Fruit fly (Drosophila melanogaster): ENCODE data around the gene Gbeta76C.

Gbeta76C gene

dm6 chr3L:19674317-19674716, 13.1 kb upstream of the Gbeta76C start:
- TF ChIP-seq cic (GFP tag; optimal IDR thresholded peaks at IDR 0.05) (no peak), bab1 (GFP tag; optimal IDR thresholded peaks at IDR 0.05) (no peak), Clk (GFP tag; optimal IDR thresholded peaks at IDR 0.05) (no peak), CG14711 (tag; optimal IDR thresholded peaks at IDR 0.05) (no peak), CG1620 (GFP tag; optimal IDR thresholded peaks at IDR 0.05) (no peak), cnc (optimal IDR thresholded peaks at IDR 0.05) (no peak), Hr96 (GFP tag; optimal IDR thresholded peaks at IDR 0.05) (no peak), Crg-1 (GFP tag; optimal IDR thresholded peaks at IDR 0.05) (no peak), tj (GFP tag; optimal IDR thresholded peaks at IDR 0.05) (no peak), kay (GFP tag; ENCODE audit: borderline replicate concordance) (no peak), CG7101 (tag; optimal IDR thresholded peaks at IDR 0.05) (no peak)

- TF ChIP-seq CG11617 (GFP tag; optimal IDR thresholded peaks at IDR 0.05) (no peak), CG7101 (tag; optimal IDR thresholded peaks at IDR 0.05) (no peak), Crg-1 (GFP tag; optimal IDR thresholded peaks at IDR 0.05) (no peak), pad (GFP tag; optimal IDR thresholded peaks at IDR 0.05) (no peak), tj (GFP tag; optimal IDR thresholded peaks at IDR 0.05) (no peak), Mnt (GFP tag; optimal IDR thresholded peaks at IDR 0.05) (no peak), CG14711 (tag; optimal IDR thresholded peaks at IDR 0.05) (no peak), CG7045 (GFP tag; optimal IDR thresholded peaks at IDR 0.05) (no peak), Hr96 (GFP tag; optimal IDR thresholded peaks at IDR 0.05) (no peak), ovo (GFP tag; optimal IDR thresholded peaks at IDR 0.05) (no peak), CG1620 (GFP tag; optimal IDR thresholded peaks at IDR 0.05) (no peak), CG33017 (tag; optimal IDR thresholded peaks at IDR 0.05) (no peak), bab1 (GFP tag; optimal IDR thresholded peaks at IDR 0.05) (no peak), CG12768 (GFP tag; optimal IDR thresholded peaks at IDR 0.05) (no peak), CG5204 (GFP tag; optimal IDR thresholded peaks at IDR 0.05) (no peak), cnc (optimal IDR thresholded peaks at IDR 0.05) (no peak), kay (GFP tag; ENCODE audit: borderline replicate concordance) (no peak)
Measured at dm6 chr3L:19676050-19676449, 11.4 kb upstream of the Gbeta76C start.

DNA sequence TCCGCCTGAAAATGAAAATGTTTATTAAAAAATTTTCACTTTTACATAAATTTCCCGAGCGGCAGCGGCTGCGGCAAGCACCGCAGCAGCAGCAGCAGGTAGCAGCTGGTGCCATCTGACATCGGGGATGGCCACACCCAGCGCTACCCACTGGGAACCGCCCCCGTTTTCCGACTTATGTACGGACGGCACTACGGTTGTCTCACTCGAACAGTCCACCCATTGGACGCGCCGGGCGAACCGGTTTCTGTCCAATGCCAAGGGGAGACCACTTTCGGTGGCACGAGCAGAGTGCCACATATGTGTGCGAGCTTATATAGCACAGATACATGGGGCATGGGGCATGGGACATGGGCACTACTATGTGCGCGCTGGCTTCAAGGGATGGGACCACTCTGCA, 4.5 kb upstream of the Gbeta76C start:
- TF ChIP-seq CG12768 (GFP tag; optimal IDR thresholded peaks at IDR 0.05): no peak

DNA sequence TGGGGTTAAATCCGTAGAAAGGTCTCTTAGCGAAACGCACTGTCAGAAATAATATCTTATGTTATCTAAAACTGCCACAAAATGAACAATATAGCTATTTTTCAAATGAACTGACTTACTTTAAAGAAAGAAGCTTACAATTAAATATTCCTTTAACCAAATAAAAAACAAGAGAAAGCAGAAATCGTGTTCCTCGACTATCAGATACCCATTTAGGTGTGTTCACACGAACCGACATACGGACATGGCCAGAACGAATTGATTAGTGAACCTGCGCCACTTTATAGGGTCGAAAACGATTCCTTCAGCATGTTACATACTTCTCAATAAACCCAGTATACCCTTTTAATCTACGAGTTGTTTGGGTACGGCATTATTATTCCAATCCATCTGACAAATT, 3.9 kb upstream of the Gbeta76C start:
- TF ChIP-seq bab1 (GFP tag; optimal IDR thresholded peaks at IDR 0.05) (no peak), kay (GFP tag; ENCODE audit: borderline replicate concordance) (no peak), cnc (optimal IDR thresholded peaks at IDR 0.05) (no peak), CG12768 (GFP tag; optimal IDR thresholded peaks at IDR 0.05) (no peak), ovo (GFP tag; optimal IDR thresholded peaks at IDR 0.05) (no peak), CG5204 (GFP tag; optimal IDR thresholded peaks at IDR 0.05) (no peak), Mnt (GFP tag; optimal IDR thresholded peaks at IDR 0.05) (no peak), CG11617 (GFP tag; optimal IDR thresholded peaks at IDR 0.05) (no peak), cic (GFP tag; optimal IDR thresholded peaks at IDR 0.05) (no peak), CG7101 (tag; optimal IDR thresholded peaks at IDR 0.05) (no peak), CG1620 (GFP tag; optimal IDR thresholded peaks at IDR 0.05) (no peak), Crg-1 (GFP tag; optimal IDR thresholded peaks at IDR 0.05) (no peak)

DNA sequence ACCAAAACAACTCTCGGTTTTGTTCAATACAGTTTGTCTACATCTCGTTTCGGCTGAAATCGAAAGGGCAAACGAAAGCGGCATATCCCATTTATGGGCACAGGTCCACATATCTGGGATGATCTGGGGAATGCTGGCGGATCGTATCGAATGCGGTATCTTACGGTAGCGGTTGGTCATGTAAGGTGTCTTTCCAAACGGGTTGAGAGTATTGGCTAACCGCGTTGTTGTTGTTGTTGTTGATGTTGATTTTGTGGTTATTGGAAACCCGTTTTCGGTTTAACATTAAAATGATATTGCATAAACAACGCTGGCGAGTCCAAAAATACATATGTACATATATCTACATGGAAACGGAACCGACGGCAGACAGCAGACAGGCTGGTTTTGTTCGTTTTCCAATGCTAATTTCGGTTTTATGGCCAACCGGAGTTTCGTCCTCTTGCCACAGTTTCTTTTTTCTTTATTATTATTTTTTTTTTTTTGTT, 6.8 kb downstream of the Gbeta76C start:
- TF ChIP-seq CG14711 (tag; optimal IDR thresholded peaks at IDR 0.05) (no peak), Hr96 (GFP tag; optimal IDR thresholded peaks at IDR 0.05) (no peak), CG12768 (GFP tag; optimal IDR thresholded peaks at IDR 0.05) (no peak), CG33017 (tag; optimal IDR thresholded peaks at IDR 0.05) (no peak), toe (GFP tag; optimal IDR thresholded peaks at IDR 0.05) (no peak), tj (GFP tag; optimal IDR thresholded peaks at IDR 0.05) (no peak), Clk (GFP tag; optimal IDR thresholded peaks at IDR 0.05) (no peak), CG7101 (tag; optimal IDR thresholded peaks at IDR 0.05) (no peak), cnc (optimal IDR thresholded peaks at IDR 0.05) (no peak), CG1620 (GFP tag; optimal IDR thresholded peaks at IDR 0.05) (no peak), Mnt (GFP tag; optimal IDR thresholded peaks at IDR 0.05) (no peak), pad (GFP tag; optimal IDR thresholded peaks at IDR 0.05) (no peak)

DNA sequence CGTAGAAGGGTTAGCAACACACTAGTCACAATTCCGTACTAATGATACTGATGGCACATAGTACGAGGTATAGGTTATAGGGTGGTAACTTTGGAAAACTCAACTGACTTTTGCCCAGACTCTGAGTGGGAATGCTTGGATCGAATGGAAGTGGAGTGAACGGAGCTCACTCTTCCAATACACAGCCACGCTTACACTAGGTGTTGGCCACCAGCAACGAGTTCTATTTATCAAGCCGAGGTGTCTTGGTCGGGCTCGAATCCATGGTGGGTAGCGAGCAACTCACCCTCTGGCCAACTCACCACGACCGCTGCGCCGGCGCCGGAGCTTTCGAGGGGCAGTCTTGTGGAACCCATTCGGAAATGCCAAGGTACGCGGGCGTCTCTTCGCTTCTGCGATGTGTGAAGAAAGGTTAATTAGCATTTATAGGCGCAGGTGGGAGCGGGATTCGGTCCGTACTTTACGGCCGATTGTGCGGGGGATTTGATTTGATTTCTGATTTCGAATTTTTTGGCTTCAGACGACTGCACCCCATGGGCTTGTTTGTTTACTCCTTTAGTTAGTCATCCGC, 7.7 kb downstream of the Gbeta76C start, which contains the start of gene verm:
verm (minus strand) TSS at position 204 of the 571 bp plus-strand sequence.
- TF ChIP-seq CG14711 (tag; optimal IDR thresholded peaks at IDR 0.05) (no peak), pad (GFP tag; optimal IDR thresholded peaks at IDR 0.05) (peak; percentile 53)

dm6 chr3L:19696073-19696960, 8.9 kb downstream of the Gbeta76C start:
- TF ChIP-seq CG5204 (GFP tag; optimal IDR thresholded peaks at IDR 0.05) (peak; percentile 19), Clk (GFP tag; optimal IDR thresholded peaks at IDR 0.05) (no peak)

Data from whole organism, adult.